Worm (Caenorhabditis elegans) whole organism, L3 larva: ENCODE measurements around the gene unc-78.

Source experiments
- R02D3.7 ChIP-seq: fragments of 150-350 bp; optimal IDR thresholded peaks from 2 replicates; lab custom pipeline; 2014; ENCODE audit warnings: missing biosample characterization, missing genetic modification characterization
- ama-1 ChIP-seq: fragments of 150-350 bp; optimal IDR thresholded peaks from 2 replicates; lab custom pipeline; 2018
- ceh-16 ChIP-seq: sonication (generic microtip); optimal IDR thresholded peaks from 2 replicates; lab custom pipeline; 2017; ENCODE audit warnings: missing biosample characterization, missing genetic modification characterization
- lin-15B ChIP-seq: fragments of 150-350 bp; optimal IDR thresholded peaks from 2 replicates; lab custom pipeline; 2014; ENCODE audit warnings: missing biosample characterization, missing genetic modification characterization
- nhr-28 ChIP-seq: fragments of 150-350 bp; optimal IDR thresholded peaks from 2 replicates; lab custom pipeline; 2014; ENCODE audit warnings: missing biosample characterization, missing genetic modification characterization

DNA sequence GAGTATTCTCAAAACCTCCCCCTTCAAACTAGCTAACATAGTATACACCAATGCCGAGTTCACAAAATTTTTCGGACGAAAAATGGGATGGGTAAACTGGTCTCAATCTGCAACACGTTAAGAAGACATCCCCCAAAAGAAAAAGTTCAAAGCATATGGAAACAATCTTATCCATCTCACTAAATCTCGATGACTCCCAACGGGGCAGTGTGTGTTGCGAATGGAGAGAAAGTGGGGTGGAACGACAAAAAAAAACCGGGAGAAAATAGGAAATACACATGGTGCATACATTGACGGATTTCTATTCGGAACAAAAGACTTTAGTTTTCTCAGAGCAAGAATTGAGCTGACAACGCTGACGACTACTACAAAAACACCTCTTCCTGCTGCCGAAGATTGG is 36.1 kb downstream of the unc-78 start:
- TF ChIP-seq R02D3.7 (tag; lab: Kevin White, UChicago) (no peak), lin-15B (tag; lab: Kevin White, UChicago) (no peak), ama-1 (no peak), nhr-28 (no peak), ceh-16 (tag; lab: Kevin White, UChicago) (no peak)
